Fruit fly (Drosophila melanogaster) whole organism: ENCODE measurements around the gene M6.

Experiments
- CG8478 ChIP-seq: fragments of >200 bp; optimal IDR thresholded peaks from 2 replicates; lab custom pipeline; 2018; ENCODE audit warnings: inconsistent platforms
- Dll ChIP-seq: fragments of >200 bp; optimal IDR thresholded peaks from 2 replicates; lab custom pipeline; 2017
- pan ChIP-seq: fragments of >200 bp; optimal IDR thresholded peaks from 2 replicates; lab custom pipeline; 2017
- psq ChIP-seq: fragments of >200 bp; optimal IDR thresholded peaks from 2 replicates; lab custom pipeline; 2017
- usp ChIP-seq: fragments of >200 bp; optimal IDR thresholded peaks from 2 replicates; lab custom pipeline; 2017; ENCODE audit warnings: missing biosample characterization, missing genetic modification characterization, mixed read lengths

dm6 chr3L:21471895-21472294 is 35.8 kb upstream of the M6 start:
- no peak for TF ChIP-seq usp (GFP tag; lab: Kevin White, UChicago)
- no peak for TF ChIP-seq psq (lab: Kevin White, UChicago)
- TF ChIP-seq CG8478 (lab: Kevin White, UChicago): no peak
- TF ChIP-seq Dll: no peak
- no peak for TF ChIP-seq pan (lab: Kevin White, UChicago)
